Worm (Caenorhabditis elegans): ENCODE results near the gene srt-69.

DNA sequence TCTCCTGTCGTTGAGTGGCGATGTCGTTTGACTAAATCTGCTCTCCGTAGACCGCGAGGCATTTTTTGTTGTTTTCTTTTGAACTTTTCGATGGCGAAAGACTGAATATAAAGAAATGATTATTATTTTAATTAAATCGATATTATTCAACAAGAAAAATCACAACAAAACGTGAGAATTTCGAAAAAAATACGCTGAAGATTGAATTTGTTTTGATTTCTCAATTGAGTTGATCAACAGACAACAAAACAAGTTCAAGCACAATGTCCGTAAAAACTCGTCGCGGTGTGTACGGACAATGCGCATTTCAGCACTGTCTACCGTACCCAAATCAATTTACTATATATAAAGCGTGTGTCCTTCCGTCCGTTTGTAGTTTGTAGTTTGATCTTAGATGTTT is 12.5 kb upstream of the srt-69 start, which contains the start of gene B0238.9:
- TF ChIP-seq lin-35 (GFP tag; optimal IDR thresholded peaks at IDR 0.05): no peak
- TF ChIP-seq F49E8.2 (tag; optimal IDR thresholded peaks at IDR 0.05; ENCODE audit: insufficient read depth): no peak
- TF ChIP-seq dpl-1 (GFP tag; optimal IDR thresholded peaks at IDR 0.05): no peak
- no peak for TF ChIP-seq ama-1 (optimal IDR thresholded peaks at IDR 0.05)
- no peak for TF ChIP-seq ama-1 (GFP tag; optimal IDR thresholded peaks at IDR 0.05)
- TF ChIP-seq him-1 (tag; optimal IDR thresholded peaks at IDR 0.05): no peak
- no peak for TF ChIP-seq pha-4 (tag; optimal IDR thresholded peaks at IDR 0.05)

Data from whole organism, young adult.